Worm (Caenorhabditis elegans) whole organism, L1 larva: Measurements from ENCODE around the gene mpk-1.

ENCODE experiments used
- Y116A8C.19 ChIP-seq: sonication (generic microtip); optimal IDR thresholded peaks from 2 replicates; lab custom pipeline; 2016; ENCODE audit warnings: missing compliant biosample characterization, missing genetic modification characterization, borderline replicate concordance
- nhr-76 ChIP-seq: sonication (generic microtip); optimal IDR thresholded peaks from 2 replicates; lab custom pipeline; 2017; ENCODE audit warnings: missing biosample characterization, missing genetic modification characterization

- TF ChIP-seq nhr-76 (tag; lab: Kevin White, UChicago) = no peak
- TF ChIP-seq Y116A8C.19 = no peak
These were observed 4.2 kb downstream of the mpk-1 start for ce11 chrIII:4223668-4224127.
